Fruit fly (Drosophila melanogaster) whole organism, adult: ENCODE data around the gene Mkrn1.

Source experiments
- Clk ChIP-seq: fragments of 200-800 bp; sonication (Bioruptor generic); optimal IDR thresholded peaks from 2 replicates; lab custom pipeline; 2017; ENCODE audit warnings: missing biosample characterization, missing genetic modification characterization
- bab1 ChIP-seq: fragments of 200-800 bp; sonication (Bioruptor generic); optimal IDR thresholded peaks from 3 replicates; lab custom pipeline; 2019; ENCODE audit warnings: missing biosample characterization, mild to moderate bottlenecking, missing genetic modification characterization, moderate library complexity

DNA sequence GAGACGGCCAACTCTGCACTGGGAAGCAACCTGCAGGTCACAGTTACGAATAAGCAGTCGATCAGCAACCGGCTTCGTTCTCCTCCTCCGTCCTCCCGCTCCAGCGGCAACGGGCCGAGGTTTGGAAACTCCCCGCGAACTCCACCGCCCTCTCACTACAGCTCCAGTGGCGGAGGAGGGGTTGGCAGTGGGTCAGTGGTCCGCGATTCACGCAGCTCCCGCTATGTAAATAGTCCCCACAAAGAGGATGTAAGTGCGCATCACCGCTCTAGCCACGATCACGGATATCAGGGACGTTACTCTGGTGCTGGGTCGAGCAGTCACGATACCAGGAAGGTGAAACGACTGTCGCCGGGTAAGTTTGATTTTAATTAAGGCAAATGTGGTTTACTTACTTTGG lies 15.2 kb downstream of the Mkrn1 start:
- TF ChIP-seq bab1 (GFP tag; lab: Kevin White, UChicago) (no peak), Clk (GFP tag; lab: Kevin White, UChicago) (no peak)
